Worm (Caenorhabditis elegans) whole organism, mixed stage, embryonic: ENCODE data around the gene apc-17.

Experiments
- M03D4.4 ChIP-seq: sonication (generic microtip); optimal IDR thresholded peaks from 2 replicates; lab custom pipeline; 2017; ENCODE audit warnings: mild to moderate bottlenecking, missing genetic modification characterization, missing compliant biosample characterization
- bed-3 ChIP-seq: fragments of 200-800 bp; sonication (Bioruptor generic); optimal IDR thresholded peaks from 3 replicates; lab custom pipeline; 2018; ENCODE audit warnings: mild to moderate bottlenecking, missing genetic modification characterization, moderate library complexity, missing compliant biosample characterization
- blmp-1 ChIP-seq: fragments of 150-350 bp; optimal IDR thresholded peaks from 2 replicates; lab custom pipeline; 2014; ENCODE audit warnings: missing biosample characterization, missing genetic modification characterization
- ceh-39 ChIP-seq: fragments of 150-350 bp; optimal IDR thresholded peaks from 2 replicates; lab custom pipeline; 2014; ENCODE audit warnings: missing biosample characterization, missing genetic modification characterization
- ceh-43 ChIP-seq: fragments of 200-800 bp; sonication (Bioruptor generic); optimal IDR thresholded peaks from 2 replicates; lab custom pipeline; 2018; ENCODE audit warnings: mild to moderate bottlenecking, missing genetic modification characterization, moderate library complexity, missing compliant biosample characterization
- ceh-83 ChIP-seq: fragments of 200-800 bp; sonication (Bioruptor generic); optimal IDR thresholded peaks from 2 replicates; lab custom pipeline; 2018; ENCODE audit warnings: mild to moderate bottlenecking, missing genetic modification characterization, missing compliant biosample characterization
- ces-1 ChIP-seq: fragments of 150-350 bp; optimal IDR thresholded peaks from 2 replicates; lab custom pipeline; 2014; ENCODE audit warnings: missing biosample characterization, missing genetic modification reagents, missing genetic modification characterization
- cnd-1 ChIP-seq: fragments of 200-800 bp; sonication (Bioruptor generic); optimal IDR thresholded peaks from 2 replicates; lab custom pipeline; 2018; ENCODE audit warnings: mild to moderate bottlenecking, missing genetic modification characterization, missing compliant biosample characterization
- drap-1 ChIP-seq: fragments of 200-800 bp; sonication (Bioruptor generic); optimal IDR thresholded peaks from 3 replicates; lab custom pipeline; 2018; ENCODE audit warnings: mild to moderate bottlenecking, missing genetic modification characterization, missing compliant biosample characterization
- elt-1 ChIP-seq: sonication (generic microtip); optimal IDR thresholded peaks from 2 replicates; lab custom pipeline; 2017; ENCODE audit warnings: missing genetic modification characterization, mild to moderate bottlenecking, missing compliant biosample characterization, antibody characterized with exemption, moderate library complexity, borderline replicate concordance; ENCODE audit not compliant: insufficient read depth
- elt-3 ChIP-seq: fragments of 150-350 bp; optimal IDR thresholded peaks from 2 replicates; lab custom pipeline; 2014; ENCODE audit warnings: missing biosample characterization, missing genetic modification characterization
- flh-1 ChIP-seq: fragments of 200-800 bp; sonication (Bioruptor generic); optimal IDR thresholded peaks from 2 replicates; lab custom pipeline; 2018; ENCODE audit warnings: mild to moderate bottlenecking, missing genetic modification characterization, moderate library complexity, missing compliant biosample characterization
- ham-2 ChIP-seq: fragments of 200-800 bp; sonication (Bioruptor generic); optimal IDR thresholded peaks from 2 replicates; lab custom pipeline; 2018; ENCODE audit warnings: mild to moderate bottlenecking, missing genetic modification characterization, missing compliant biosample characterization
- hlh-1 ChIP-seq: fragments of 150-350 bp; optimal IDR thresholded peaks from 2 replicates; lab custom pipeline; 2014; ENCODE audit warnings: missing biosample characterization, missing genetic modification reagents, missing genetic modification characterization
- lin-13 ChIP-seq: fragments of 150-350 bp; optimal IDR thresholded peaks from 2 replicates; lab custom pipeline; 2014; ENCODE audit warnings: missing biosample characterization, missing genetic modification characterization
- lin-32 ChIP-seq: fragments of 200-800 bp; sonication (Bioruptor generic); optimal IDR thresholded peaks from 2 replicates; lab custom pipeline; 2018; ENCODE audit warnings: mild to moderate bottlenecking, missing genetic modification characterization, missing compliant biosample characterization
- lsy-2 ChIP-seq: fragments of 150-350 bp; optimal IDR thresholded peaks from 2 replicates; lab custom pipeline; 2014; ENCODE audit warnings: missing biosample characterization, missing genetic modification characterization
- mep-1 ChIP-seq: fragments of 150-350 bp; optimal IDR thresholded peaks from 2 replicates; lab custom pipeline; 2017; ENCODE audit warnings: missing biosample characterization, missing genetic modification reagents, missing genetic modification characterization, inconsistent platforms
- mls-2 ChIP-seq: sonication (generic microtip); optimal IDR thresholded peaks from 2 replicates; lab custom pipeline; 2016; ENCODE audit warnings: mild to moderate bottlenecking, missing genetic modification characterization, moderate library complexity, missing compliant biosample characterization
- nhr-12 ChIP-seq: fragments of 150-350 bp; optimal IDR thresholded peaks from 2 replicates; lab custom pipeline; 2014; ENCODE audit warnings: missing biosample characterization, missing genetic modification characterization
- nhr-2 ChIP-seq: fragments of 150-350 bp; optimal IDR thresholded peaks from 2 replicates; lab custom pipeline; 2014; ENCODE audit warnings: missing biosample characterization, missing genetic modification characterization
- nhr-237 ChIP-seq: fragments of 150-350 bp; optimal IDR thresholded peaks from 2 replicates; lab custom pipeline; 2014; ENCODE audit warnings: missing biosample characterization, missing genetic modification characterization
- nhr-28 ChIP-seq: fragments of 150-350 bp; optimal IDR thresholded peaks from 2 replicates; lab custom pipeline; 2014; ENCODE audit warnings: missing biosample characterization, missing genetic modification characterization
- nhr-76 ChIP-seq: sonication (generic microtip); optimal IDR thresholded peaks from 2 replicates; lab custom pipeline; 2017; ENCODE audit warnings: missing biosample characterization, missing genetic modification characterization
- pha-4 ChIP-seq: fragments of 150-350 bp; optimal IDR thresholded peaks from 2 replicates; lab custom pipeline; 2018; ENCODE audit warnings: missing biosample characterization, missing genetic modification reagents, missing genetic modification characterization
- sem-2 ChIP-seq: fragments of 200-800 bp; sonication (Bioruptor generic); optimal IDR thresholded peaks from 2 replicates; lab custom pipeline; 2018; ENCODE audit warnings: mild to moderate bottlenecking, missing genetic modification characterization, missing compliant biosample characterization
- snpc-4 ChIP-seq: fragments of 150-350 bp; optimal IDR thresholded peaks from 2 replicates; lab custom pipeline; 2014; ENCODE audit warnings: missing biosample characterization, missing genetic modification characterization
- sptf-1 ChIP-seq: sonication (generic microtip); optimal IDR thresholded peaks from 2 replicates; lab custom pipeline; 2017; ENCODE audit warnings: mild to moderate bottlenecking, missing genetic modification characterization, moderate library complexity, missing compliant biosample characterization
- tbx-8 ChIP-seq: fragments of 200-800 bp; sonication (Bioruptor generic); optimal IDR thresholded peaks from 2 replicates; lab custom pipeline; 2018; ENCODE audit warnings: mild to moderate bottlenecking, missing genetic modification characterization, moderate library complexity, missing compliant biosample characterization
- unc-39 ChIP-seq: fragments of 150-350 bp; optimal IDR thresholded peaks from 2 replicates; lab custom pipeline; 2014; ENCODE audit warnings: missing biosample characterization, missing genetic modification characterization
- zip-8 ChIP-seq: fragments of 150-350 bp; optimal IDR thresholded peaks from 2 replicates; lab custom pipeline; 2014; ENCODE audit warnings: missing biosample characterization, missing genetic modification characterization
- ztf-11 ChIP-seq: fragments of 150-350 bp; optimal IDR thresholded peaks from 2 replicates; lab custom pipeline; 2014; ENCODE audit warnings: missing biosample characterization, missing genetic modification characterization

apc-17 gene

ce11 chrII:11140140-11140539, 32.2 kb downstream of the apc-17 start, which contains the start of gene F40F8.4:
Gene F40F8.4 (minus strand): TSS chrII:11140240.
- TF ChIP-seq nhr-12 (tag; lab: Kevin White, UChicago) (no peak), ztf-11 (tag; lab: Kevin White, UChicago) (no peak), lsy-2 (tag; lab: Kevin White, UChicago) (no peak), elt-1 (no peak), pha-4 (tag; lab: Kevin White, UChicago) (no peak), sem-2 (no peak), cnd-1 (tag; lab: Kevin White, UChicago) (no peak), hlh-1 (tag; lab: Kevin White, UChicago) (no peak), drap-1 (no peak), M03D4.4 (tag; lab: Kevin White, UChicago) (no peak), blmp-1 (tag; lab: Kevin White, UChicago) (no peak), nhr-237 (no peak), mep-1 (tag; lab: Kevin White, UChicago) (no peak), lin-13 (tag; lab: Kevin White, UChicago) (no peak), ceh-39 (no peak), ces-1 (no peak)

DNA sequence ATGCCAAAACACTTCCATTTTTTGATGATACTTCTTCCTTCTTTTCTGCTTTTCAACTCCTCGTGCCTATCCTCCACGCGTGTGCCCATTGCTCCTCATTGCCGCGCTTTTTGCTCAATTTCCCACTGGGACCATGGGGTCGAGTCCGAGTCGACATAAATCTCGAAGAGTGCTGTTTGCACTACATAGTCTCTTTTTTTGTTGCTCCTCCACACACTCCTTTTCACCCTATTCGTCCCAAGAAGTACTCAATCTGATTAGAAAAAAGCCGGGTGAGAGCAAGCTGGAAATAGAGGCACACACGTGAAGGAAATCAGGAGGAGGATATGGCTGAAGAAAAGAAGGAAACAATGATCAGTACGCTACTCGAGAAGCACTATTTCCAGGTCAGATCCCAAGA, 34.6 kb downstream of the apc-17 start, which contains the start of gene arrd-6:
arrd-6 (plus strand) TSS at position 169 of the 400 bp plus-strand sequence.
- no peak for TF ChIP-seq nhr-2
- TF ChIP-seq ham-2 (GFP tag; lab: Kevin White, UChicago): no peak

- no peak for TF ChIP-seq lin-13 (tag; lab: Kevin White, UChicago)
- TF ChIP-seq bed-3: no peak
- TF ChIP-seq ces-1: no peak
- TF ChIP-seq mep-1 (tag; lab: Kevin White, UChicago): no peak
- TF ChIP-seq blmp-1 (tag; lab: Kevin White, UChicago): no peak
- no peak for TF ChIP-seq unc-39 (tag; lab: Kevin White, UChicago)
- TF ChIP-seq elt-1: no peak
- no peak for TF ChIP-seq nhr-12 (tag; lab: Kevin White, UChicago)
- no peak for TF ChIP-seq zip-8 (tag; lab: Kevin White, UChicago)
These were observed 42.1 kb downstream of the apc-17 start for ce11 chrII:11149866-11150685.

DNA sequence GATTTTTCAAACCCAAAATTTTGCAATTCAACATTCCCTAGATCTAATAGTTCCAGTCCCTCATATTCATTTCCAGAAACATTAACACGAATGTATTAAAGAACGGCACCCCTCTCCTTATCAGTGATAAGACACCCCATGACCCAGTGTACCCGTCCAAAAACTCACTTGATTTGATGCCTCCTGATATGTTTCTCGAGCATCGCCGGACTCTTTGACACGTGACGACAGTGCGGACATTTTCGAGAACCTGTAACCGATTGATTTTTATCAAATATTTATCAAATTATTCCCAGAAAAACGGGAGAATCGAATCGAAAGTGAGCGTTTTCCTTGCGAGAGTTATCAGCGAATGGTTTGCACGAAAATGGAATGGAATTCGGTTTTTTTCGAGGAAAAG, 43.0 kb downstream of the apc-17 start:
- TF ChIP-seq mls-2 (tag; lab: Kevin White, UChicago) (no peak), ceh-83 (no peak), snpc-4 (no peak), nhr-237 (no peak), tbx-8 (no peak), lin-32 (no peak), nhr-12 (tag; lab: Kevin White, UChicago) (no peak), pha-4 (tag; lab: Kevin White, UChicago) (no peak), flh-1 (no peak), sem-2 (no peak), ceh-43 (GFP tag; lab: Kevin White, UChicago) (no peak), hlh-1 (tag; lab: Kevin White, UChicago) (no peak), blmp-1 (tag; lab: Kevin White, UChicago) (no peak), mep-1 (tag; lab: Kevin White, UChicago) (no peak), elt-3 (tag; lab: Kevin White, UChicago) (no peak), M03D4.4 (tag; lab: Kevin White, UChicago) (no peak), zip-8 (tag; lab: Kevin White, UChicago) (no peak), bed-3 (no peak), ztf-11 (tag; lab: Kevin White, UChicago) (no peak), nhr-76 (no peak)

DNA sequence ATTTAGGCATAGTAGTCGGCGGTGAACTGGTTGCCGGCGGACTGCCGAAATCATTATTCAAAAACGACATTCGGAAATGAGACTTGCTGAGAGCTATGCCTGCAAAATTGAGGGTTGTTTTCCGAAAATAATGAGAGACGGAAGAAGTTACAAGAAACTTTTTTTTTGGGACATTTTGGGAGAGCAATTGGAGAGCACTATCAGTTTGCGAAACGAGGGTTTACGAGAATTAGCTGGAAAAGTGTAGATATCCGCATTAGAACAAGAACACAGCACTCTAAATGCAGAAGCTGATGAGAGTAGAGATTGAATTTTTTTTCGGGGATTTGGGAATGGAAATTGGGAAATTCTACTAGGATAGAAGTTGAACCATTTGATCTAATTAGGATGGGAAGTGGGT, 44.6 kb downstream of the apc-17 start, which contains the start of gene pqm-1:
pqm-1 (minus strand) TSS at position 101 of the 400 bp plus-strand sequence.
- TF ChIP-seq blmp-1 (tag; lab: Kevin White, UChicago) (no peak), ces-1 (no peak), mep-1 (tag; lab: Kevin White, UChicago) (no peak), nhr-76 (no peak), flh-1 (no peak), sptf-1 (no peak), ceh-39 (no peak), ham-2 (GFP tag; lab: Kevin White, UChicago) (no peak), lin-13 (tag; lab: Kevin White, UChicago) (no peak), nhr-237 (no peak), nhr-28 (no peak), cnd-1 (tag; lab: Kevin White, UChicago) (no peak), tbx-8 (no peak), sem-2 (no peak), ceh-43 (GFP tag; lab: Kevin White, UChicago) (no peak), M03D4.4 (tag; lab: Kevin White, UChicago) (no peak), hlh-1 (tag; lab: Kevin White, UChicago) (no peak), elt-1 (no peak), lin-32 (no peak), nhr-12 (tag; lab: Kevin White, UChicago) (no peak)
